Worm (Caenorhabditis elegans) whole organism, midembryonic: Measurements from ENCODE around the gene F02D8.4.

Experiments used
- T22C8.4 ChIP-seq: fragments of 200-800 bp; sonication (Bioruptor generic); IDR thresholded peaks from 2 replicates; pipeline ENCODE4 v1.3.6; 2022; ENCODE audit warnings: missing genetic modification characterization, missing compliant biosample characterization
- cog-1 ChIP-seq: sonication (generic microtip); optimal IDR thresholded peaks from 2 replicates; lab custom pipeline; 2016; ENCODE audit warnings: missing genetic modification characterization, missing compliant biosample characterization
- flt-1 ChIP-seq: fragments of 200-800 bp; sonication (Bioruptor generic); IDR thresholded peaks from 2 replicates; pipeline ENCODE4 v1.3.6; 2022; ENCODE audit warnings: missing genetic modification characterization, missing compliant biosample characterization
- klf-2 ChIP-seq: fragments of 200-800 bp; sonication (Bioruptor generic); conservative IDR thresholded peaks from 2 replicates; pipeline ENCODE4 v1.3.6; 2022; ENCODE audit warnings: missing genetic modification reagents, missing genetic modification characterization, missing compliant biosample characterization
- med-1 ChIP-seq: sonication (generic microtip); optimal IDR thresholded peaks from 2 replicates; lab custom pipeline; 2017; ENCODE audit warnings: missing genetic modification characterization, mild to moderate bottlenecking, missing compliant biosample characterization, antibody characterized with exemption, missing genetic modification reagents; ENCODE audit not compliant: insufficient read depth
- ref-1 ChIP-seq: fragments of 200-800 bp; sonication (Bioruptor generic); conservative IDR thresholded peaks from 2 replicates; pipeline ENCODE4 v1.3.6; 2022; ENCODE audit warnings: missing genetic modification reagents, missing genetic modification characterization, missing compliant biosample characterization
- tab-1 ChIP-seq: fragments of 200-800 bp; sonication (Bioruptor generic); IDR thresholded peaks from 2 replicates; pipeline ENCODE4 v1.3.6; 2022; ENCODE audit warnings: missing genetic modification characterization, missing compliant biosample characterization
- ztf-23 ChIP-seq: fragments of 200-800 bp; sonication (Bioruptor generic); IDR thresholded peaks from 2 replicates; pipeline ENCODE4 v1.3.6; 2022; ENCODE audit warnings: missing genetic modification reagents, missing genetic modification characterization, missing compliant biosample characterization
- ztf-29 ChIP-seq: fragments of 200-800 bp; sonication (Bioruptor generic); IDR thresholded peaks from 2 replicates; pipeline ENCODE4 v1.3.6; 2022; ENCODE audit warnings: missing genetic modification reagents, missing genetic modification characterization, missing compliant biosample characterization

F02D8.4 gene

ce11 chrV:14984593-14984992 lies at the start of gene F02D8.4:
Gene F02D8.4 (plus strand): TSS chrV:14984893.
- no peak for TF ChIP-seq flt-1 (GFP tag; lab: Robert Waterston, UW)
- TF ChIP-seq T22C8.4 (GFP tag; lab: Robert Waterston, UW) = no peak
- no peak for TF ChIP-seq ref-1 (GFP tag; lab: Robert Waterston, UW)
- no peak for TF ChIP-seq ztf-29 (GFP tag; lab: Robert Waterston, UW)
- TF ChIP-seq med-1 = no peak
- TF ChIP-seq ztf-23 (GFP tag; lab: Robert Waterston, UW) = no peak
- TF ChIP-seq klf-2 (GFP tag; lab: Robert Waterston, UW) = no peak

DNA sequence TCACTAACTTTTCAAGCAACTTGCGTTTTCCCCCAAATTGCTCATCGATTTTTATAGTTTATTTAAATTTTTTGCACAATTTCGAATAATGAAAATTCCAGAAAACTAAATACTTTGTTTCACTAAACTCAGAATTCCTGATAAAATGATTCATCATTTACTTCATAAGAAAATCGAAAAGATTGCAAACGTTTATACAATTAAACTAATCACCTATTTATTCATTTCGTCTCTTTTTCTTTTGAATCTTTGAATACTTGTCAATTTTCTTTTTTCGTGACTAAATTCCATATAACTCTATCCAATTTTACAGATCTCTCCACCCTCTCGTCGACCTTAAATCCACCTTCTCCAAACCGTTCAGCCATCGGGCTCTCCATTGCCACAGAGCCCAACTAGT lies 48.1 kb upstream of the F02D8.4 start, which contains the start of gene C30G7.2:
C30G7.2 (plus strand) TSS at position 301 of the 400 bp plus-strand sequence.
- TF ChIP-seq klf-2 (GFP tag; lab: Robert Waterston, UW) (no peak), tab-1 (GFP tag; lab: Robert Waterston, UW) (no peak), med-1 (no peak), flt-1 (GFP tag; lab: Robert Waterston, UW) (no peak), T22C8.4 (GFP tag; lab: Robert Waterston, UW) (no peak), ztf-29 (GFP tag; lab: Robert Waterston, UW) (no peak), ztf-23 (GFP tag; lab: Robert Waterston, UW) (no peak), cog-1 (tag; lab: Kevin White, UChicago) (no peak), ref-1 (GFP tag; lab: Robert Waterston, UW) (no peak)

DNA sequence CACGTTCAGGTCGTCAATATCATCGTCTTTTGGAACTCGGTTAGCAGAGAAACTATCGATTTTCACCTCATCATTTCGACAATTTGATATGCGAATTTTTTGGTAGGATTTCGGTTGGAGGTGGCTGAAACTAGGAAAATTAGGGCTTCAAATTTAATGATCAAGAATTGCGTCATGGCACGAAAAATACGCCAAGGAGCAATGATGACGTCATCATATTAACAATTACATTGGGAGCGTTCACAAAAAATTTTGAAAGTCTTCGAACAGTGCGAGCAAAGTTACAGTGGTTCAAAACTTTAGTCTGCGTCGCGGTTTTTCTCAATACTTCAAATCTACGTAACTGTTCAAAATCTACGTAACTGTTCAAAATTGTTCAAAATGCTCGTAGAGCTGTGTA lies 41.8 kb upstream of the F02D8.4 start:
- TF ChIP-seq cog-1 (tag; lab: Kevin White, UChicago) (no peak), klf-2 (GFP tag; lab: Robert Waterston, UW) (no peak), med-1 (no peak), tab-1 (GFP tag; lab: Robert Waterston, UW) (no peak), T22C8.4 (GFP tag; lab: Robert Waterston, UW) (no peak), flt-1 (GFP tag; lab: Robert Waterston, UW) (no peak), ref-1 (GFP tag; lab: Robert Waterston, UW) (no peak), ztf-29 (GFP tag; lab: Robert Waterston, UW) (no peak), ztf-23 (GFP tag; lab: Robert Waterston, UW) (no peak)

DNA sequence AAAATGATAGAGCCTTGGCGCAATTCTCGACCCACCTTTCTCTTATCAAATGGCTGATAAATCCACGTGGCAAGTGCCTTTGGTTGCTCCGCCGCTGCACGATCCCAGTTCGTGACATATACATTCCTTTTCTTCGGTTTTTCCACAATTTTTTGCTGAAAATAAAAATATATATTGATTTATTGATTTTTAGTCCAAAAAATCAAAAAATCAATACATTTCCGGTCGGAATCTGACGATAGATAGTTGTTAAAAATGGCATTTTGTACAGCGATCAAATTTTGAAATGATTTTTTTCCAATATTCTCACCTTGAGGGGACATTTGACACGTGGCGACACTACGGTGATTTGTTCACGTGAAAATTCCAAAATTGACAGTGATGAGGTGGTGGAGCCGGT lies 40.9 kb upstream of the F02D8.4 start:
- TF ChIP-seq med-1 (no peak), ztf-23 (GFP tag; lab: Robert Waterston, UW) (no peak), T22C8.4 (GFP tag; lab: Robert Waterston, UW) (no peak), cog-1 (tag; lab: Kevin White, UChicago) (no peak), ztf-29 (GFP tag; lab: Robert Waterston, UW) (no peak), ref-1 (GFP tag; lab: Robert Waterston, UW) (no peak), klf-2 (GFP tag; lab: Robert Waterston, UW) (no peak), tab-1 (GFP tag; lab: Robert Waterston, UW) (no peak), flt-1 (GFP tag; lab: Robert Waterston, UW) (no peak)

DNA sequence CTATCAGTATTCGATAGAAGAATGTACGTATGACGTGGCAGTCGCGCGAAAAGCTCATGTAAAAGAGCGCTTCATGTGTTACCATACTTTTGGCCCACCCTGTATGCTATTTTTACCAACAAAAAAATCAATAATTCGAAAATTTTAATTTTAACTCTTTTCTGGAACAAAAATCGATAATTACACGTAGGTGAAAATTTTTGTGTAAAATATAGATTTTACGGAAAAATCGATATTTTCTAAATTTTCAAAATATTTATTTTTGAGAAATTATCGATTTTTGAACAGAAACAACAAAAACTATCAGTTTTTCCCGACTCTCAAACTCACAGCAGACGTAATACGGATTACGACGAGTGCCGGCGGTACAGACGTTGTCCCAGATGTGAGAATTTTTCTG lies 39.6 kb upstream of the F02D8.4 start:
- no peak for TF ChIP-seq tab-1 (GFP tag; lab: Robert Waterston, UW)
- peak; percentile 78 for TF ChIP-seq T22C8.4 (GFP tag; lab: Robert Waterston, UW)

DNA sequence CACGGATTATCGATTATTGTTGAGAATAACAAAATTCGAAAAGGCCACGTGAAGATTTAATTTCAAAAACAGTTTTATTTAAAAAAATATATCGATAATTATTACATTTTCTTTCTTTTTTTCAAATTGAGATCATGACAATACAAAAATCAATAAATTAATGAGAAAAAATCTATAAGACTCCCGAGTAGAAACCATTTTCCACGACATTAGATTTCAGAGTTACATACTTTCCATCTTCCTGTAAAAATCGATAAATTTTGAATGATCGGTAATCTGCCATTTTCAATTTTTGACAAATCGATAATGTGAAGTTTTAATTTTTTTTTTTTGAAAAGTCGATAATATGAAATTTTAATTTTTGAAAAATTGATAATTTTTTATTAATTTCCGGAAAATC lies 39.0 kb upstream of the F02D8.4 start, which contains the start of gene C30G7.3:
C30G7.3 (minus strand) TSS at position 8 of the 400 bp plus-strand sequence.
- TF ChIP-seq ref-1 (GFP tag; lab: Robert Waterston, UW) (no peak), flt-1 (GFP tag; lab: Robert Waterston, UW) (no peak), tab-1 (GFP tag; lab: Robert Waterston, UW) (no peak), T22C8.4 (GFP tag; lab: Robert Waterston, UW) (no peak), cog-1 (tag; lab: Kevin White, UChicago) (no peak), med-1 (no peak)

- TF ChIP-seq med-1 (no peak), cog-1 (tag; lab: Kevin White, UChicago) (no peak), ztf-29 (GFP tag; lab: Robert Waterston, UW) (no peak), ztf-23 (GFP tag; lab: Robert Waterston, UW) (no peak), ref-1 (GFP tag; lab: Robert Waterston, UW) (no peak), tab-1 (GFP tag; lab: Robert Waterston, UW) (no peak), T22C8.4 (GFP tag; lab: Robert Waterston, UW) (no peak), flt-1 (GFP tag; lab: Robert Waterston, UW) (no peak), klf-2 (GFP tag; lab: Robert Waterston, UW) (no peak)
These were observed 37.7 kb upstream of the F02D8.4 start, which contains the start of gene C30G7.4 for ce11 chrV:14947022-14947421. Gene C30G7.4 (minus strand): TSS chrV:14947122.

ce11 chrV:14948566-14948965 lies 36.1 kb upstream of the F02D8.4 start:
- TF ChIP-seq ztf-23 (GFP tag; lab: Robert Waterston, UW) = no peak
- no peak for TF ChIP-seq med-1

DNA sequence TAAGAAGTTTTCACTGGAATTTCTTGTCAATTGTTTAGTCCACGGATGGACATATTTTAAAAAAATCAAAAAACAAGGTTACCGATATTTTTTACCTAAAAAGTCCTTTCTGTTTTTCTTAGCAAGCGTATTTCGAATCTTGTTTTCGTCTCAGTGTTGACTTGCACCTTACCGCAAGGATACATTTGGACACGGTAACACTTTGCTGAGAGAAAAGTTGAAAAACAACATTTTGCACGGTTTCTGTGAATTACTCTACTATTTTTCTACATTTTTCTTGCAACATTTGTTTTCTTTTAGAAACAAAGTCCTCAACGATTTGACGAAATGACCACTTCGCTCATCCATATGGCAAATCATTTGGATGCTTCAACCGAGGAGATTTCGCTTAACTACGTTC lies 35.2 kb upstream of the F02D8.4 start, which contains the start of gene hil-1:
hil-1 (plus strand) TSS at position 301 of the 400 bp plus-strand sequence.
- no peak for TF ChIP-seq cog-1 (tag; lab: Kevin White, UChicago)
- no peak for TF ChIP-seq tab-1 (GFP tag; lab: Robert Waterston, UW)
- TF ChIP-seq flt-1 (GFP tag; lab: Robert Waterston, UW) = no peak
- TF ChIP-seq med-1 = no peak
- TF ChIP-seq ztf-29 (GFP tag; lab: Robert Waterston, UW) = no peak
- TF ChIP-seq ref-1 (GFP tag; lab: Robert Waterston, UW) = no peak
- TF ChIP-seq klf-2 (GFP tag; lab: Robert Waterston, UW) = no peak
- TF ChIP-seq ztf-23 (GFP tag; lab: Robert Waterston, UW) = no peak
- TF ChIP-seq T22C8.4 (GFP tag; lab: Robert Waterston, UW) = no peak

DNA sequence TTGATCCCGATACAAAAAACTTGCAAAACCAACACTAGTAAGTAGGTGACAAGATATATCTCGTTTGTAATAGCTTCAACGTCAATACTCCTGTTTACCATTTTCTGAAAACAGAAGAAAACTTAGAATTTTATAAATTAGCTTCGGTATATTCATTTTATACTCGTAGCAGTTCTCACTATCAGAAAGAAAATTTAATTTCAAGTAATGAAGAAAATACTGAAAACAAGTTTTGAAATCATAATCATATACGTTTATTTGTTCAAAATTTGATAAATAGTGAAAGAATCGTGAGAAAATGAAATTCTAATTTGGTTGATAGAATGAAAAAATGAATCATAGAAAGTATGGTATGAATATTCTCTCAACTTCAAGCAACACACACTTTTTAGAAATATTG lies 30.1 kb upstream of the F02D8.4 start, which contains the start of gene C30G7.5:
C30G7.5 (minus strand) TSS at position 101 of the 400 bp plus-strand sequence.
- TF ChIP-seq ztf-29 (GFP tag; lab: Robert Waterston, UW) = no peak
